Worm (Caenorhabditis elegans) whole organism, mixed stage, embryonic: Measurements from ENCODE around the gene msp-63.
A peak's percentile ranks its signal among the peaks of the same experiment; 100 is the strongest.
"Not testable (repeated sequence)": the region's sequence is repeated elsewhere in the genome, so short reads cannot be mapped to it uniquely, and the experiment has no call there.

Source experiments
- M03D4.4 ChIP-seq: sonication (generic microtip); optimal IDR thresholded peaks from 2 replicates; lab custom pipeline; 2017; ENCODE audit warnings: mild to moderate bottlenecking, missing genetic modification characterization, missing compliant biosample characterization
- bed-3 ChIP-seq: fragments of 200-800 bp; sonication (Bioruptor generic); optimal IDR thresholded peaks from 3 replicates; lab custom pipeline; 2018; ENCODE audit warnings: mild to moderate bottlenecking, missing genetic modification characterization, moderate library complexity, missing compliant biosample characterization
- blmp-1 ChIP-seq: fragments of 150-350 bp; optimal IDR thresholded peaks from 2 replicates; lab custom pipeline; 2014; ENCODE audit warnings: missing biosample characterization, missing genetic modification characterization
- ceh-43 ChIP-seq: fragments of 200-800 bp; sonication (Bioruptor generic); optimal IDR thresholded peaks from 2 replicates; lab custom pipeline; 2018; ENCODE audit warnings: mild to moderate bottlenecking, missing genetic modification characterization, moderate library complexity, missing compliant biosample characterization
- ceh-83 ChIP-seq: fragments of 200-800 bp; sonication (Bioruptor generic); optimal IDR thresholded peaks from 2 replicates; lab custom pipeline; 2018; ENCODE audit warnings: mild to moderate bottlenecking, missing genetic modification characterization, missing compliant biosample characterization
- ces-1 ChIP-seq: fragments of 150-350 bp; optimal IDR thresholded peaks from 2 replicates; lab custom pipeline; 2014; ENCODE audit warnings: missing biosample characterization, missing genetic modification reagents, missing genetic modification characterization
- cnd-1 ChIP-seq: fragments of 200-800 bp; sonication (Bioruptor generic); optimal IDR thresholded peaks from 2 replicates; lab custom pipeline; 2018; ENCODE audit warnings: mild to moderate bottlenecking, missing genetic modification characterization, missing compliant biosample characterization
- drap-1 ChIP-seq: fragments of 200-800 bp; sonication (Bioruptor generic); optimal IDR thresholded peaks from 3 replicates; lab custom pipeline; 2018; ENCODE audit warnings: mild to moderate bottlenecking, missing genetic modification characterization, missing compliant biosample characterization
- elt-3 ChIP-seq: fragments of 150-350 bp; optimal IDR thresholded peaks from 2 replicates; lab custom pipeline; 2014; ENCODE audit warnings: missing biosample characterization, missing genetic modification characterization
- flh-1 ChIP-seq: fragments of 200-800 bp; sonication (Bioruptor generic); optimal IDR thresholded peaks from 2 replicates; lab custom pipeline; 2018; ENCODE audit warnings: mild to moderate bottlenecking, missing genetic modification characterization, moderate library complexity, missing compliant biosample characterization
- ham-2 ChIP-seq: fragments of 200-800 bp; sonication (Bioruptor generic); optimal IDR thresholded peaks from 2 replicates; lab custom pipeline; 2018; ENCODE audit warnings: mild to moderate bottlenecking, missing genetic modification characterization, missing compliant biosample characterization
- hlh-1 ChIP-seq: fragments of 150-350 bp; optimal IDR thresholded peaks from 2 replicates; lab custom pipeline; 2014; ENCODE audit warnings: missing biosample characterization, missing genetic modification reagents, missing genetic modification characterization
- lin-13 ChIP-seq: fragments of 150-350 bp; optimal IDR thresholded peaks from 2 replicates; lab custom pipeline; 2014; ENCODE audit warnings: missing biosample characterization, missing genetic modification characterization
- lin-32 ChIP-seq: fragments of 200-800 bp; sonication (Bioruptor generic); optimal IDR thresholded peaks from 2 replicates; lab custom pipeline; 2018; ENCODE audit warnings: mild to moderate bottlenecking, missing genetic modification characterization, missing compliant biosample characterization
- mep-1 ChIP-seq: fragments of 150-350 bp; optimal IDR thresholded peaks from 2 replicates; lab custom pipeline; 2017; ENCODE audit warnings: missing biosample characterization, missing genetic modification reagents, missing genetic modification characterization, inconsistent platforms
- mls-2 ChIP-seq: sonication (generic microtip); optimal IDR thresholded peaks from 2 replicates; lab custom pipeline; 2016; ENCODE audit warnings: mild to moderate bottlenecking, missing genetic modification characterization, moderate library complexity, missing compliant biosample characterization
- nhr-12 ChIP-seq: fragments of 150-350 bp; optimal IDR thresholded peaks from 2 replicates; lab custom pipeline; 2014; ENCODE audit warnings: missing biosample characterization, missing genetic modification characterization
- nhr-237 ChIP-seq: fragments of 150-350 bp; optimal IDR thresholded peaks from 2 replicates; lab custom pipeline; 2014; ENCODE audit warnings: missing biosample characterization, missing genetic modification characterization
- nhr-28 ChIP-seq: fragments of 150-350 bp; optimal IDR thresholded peaks from 2 replicates; lab custom pipeline; 2014; ENCODE audit warnings: missing biosample characterization, missing genetic modification characterization
- nhr-76 ChIP-seq: sonication (generic microtip); optimal IDR thresholded peaks from 2 replicates; lab custom pipeline; 2017; ENCODE audit warnings: missing biosample characterization, missing genetic modification characterization
- pha-4 ChIP-seq: fragments of 150-350 bp; optimal IDR thresholded peaks from 2 replicates; lab custom pipeline; 2018; ENCODE audit warnings: missing biosample characterization, missing genetic modification reagents, missing genetic modification characterization
- sem-2 ChIP-seq: fragments of 200-800 bp; sonication (Bioruptor generic); optimal IDR thresholded peaks from 2 replicates; lab custom pipeline; 2018; ENCODE audit warnings: mild to moderate bottlenecking, missing genetic modification characterization, missing compliant biosample characterization
- sptf-1 ChIP-seq: sonication (generic microtip); optimal IDR thresholded peaks from 2 replicates; lab custom pipeline; 2017; ENCODE audit warnings: mild to moderate bottlenecking, missing genetic modification characterization, moderate library complexity, missing compliant biosample characterization
- tbx-8 ChIP-seq: fragments of 200-800 bp; sonication (Bioruptor generic); optimal IDR thresholded peaks from 2 replicates; lab custom pipeline; 2018; ENCODE audit warnings: mild to moderate bottlenecking, missing genetic modification characterization, moderate library complexity, missing compliant biosample characterization
- unc-120 ChIP-seq: sonication (generic microtip); optimal IDR thresholded peaks from 2 replicates; lab custom pipeline; 2017; ENCODE audit warnings: missing genetic modification characterization, missing compliant biosample characterization; ENCODE audit not compliant: poor library complexity, severe bottlenecking
- unc-39 ChIP-seq: fragments of 150-350 bp; optimal IDR thresholded peaks from 2 replicates; lab custom pipeline; 2014; ENCODE audit warnings: missing biosample characterization, missing genetic modification characterization
- unc-62 ChIP-seq: fragments of 150-350 bp; optimal IDR thresholded peaks from 2 replicates; lab custom pipeline; 2014; ENCODE audit warnings: missing biosample characterization, missing genetic modification reagents, missing genetic modification characterization
- ztf-11 ChIP-seq: fragments of 150-350 bp; optimal IDR thresholded peaks from 2 replicates; lab custom pipeline; 2014; ENCODE audit warnings: missing biosample characterization, missing genetic modification characterization

The msp-63 gene

ce11 chrII:5820282-5820762 lies 23.1 kb upstream of the msp-63 start, which contains the start of gene ehs-1:
TSS of gene ehs-1 (plus strand) at chrII:5820712.
- no peak for TF ChIP-seq lin-13 (tag; lab: Kevin White, UChicago)
- TF ChIP-seq nhr-12 (tag; lab: Kevin White, UChicago): no peak
- TF ChIP-seq nhr-237 (tag; lab: Kevin White, UChicago): no peak
- no peak for TF ChIP-seq mls-2 (tag; lab: Kevin White, UChicago)
- no peak for TF ChIP-seq ceh-83
- peak; percentile 5 for TF ChIP-seq unc-62 (GFP tag; lab: Kevin White, UChicago)
- no peak for TF ChIP-seq nhr-76 (tag; lab: Kevin White, UChicago)
- TF ChIP-seq drap-1 (GFP tag; lab: Kevin White, UChicago): no peak
- no peak for TF ChIP-seq unc-39
- no peak for TF ChIP-seq ceh-43
- no peak for TF ChIP-seq hlh-1 (tag; lab: Kevin White, UChicago)
- TF ChIP-seq tbx-8: no peak
- peak; percentile 8 for TF ChIP-seq ces-1 (GFP tag; lab: Kevin White, UChicago)

ce11 chrII:5819655-5820054 lies 22.4 kb upstream of the msp-63 start:
- TF ChIP-seq mep-1 (tag; lab: Kevin White, UChicago) (no peak), sptf-1 (no peak), ceh-83 (no peak), elt-3 (no peak), bed-3 (no peak), flh-1 (no peak), cnd-1 (tag; lab: Kevin White, UChicago) (no peak), lin-32 (GFP tag; lab: Kevin White, UChicago) (no peak), unc-62 (GFP tag; lab: Kevin White, UChicago) (no peak), ces-1 (GFP tag; lab: Kevin White, UChicago) (no peak), lin-13 (tag; lab: Kevin White, UChicago) (no peak), nhr-237 (tag; lab: Kevin White, UChicago) (no peak), nhr-76 (tag; lab: Kevin White, UChicago) (no peak), ham-2 (no peak)

- TF ChIP-seq nhr-12 (tag; lab: Kevin White, UChicago) (no peak), mep-1 (tag; lab: Kevin White, UChicago) (no peak), elt-3 (no peak), unc-62 (GFP tag; lab: Kevin White, UChicago) (no peak)
These were observed 21.1 kb upstream of the msp-63 start, which contains the start of gene ZK1248.4 for ce11 chrII:5818298-5818697. TSS of gene ZK1248.4 (plus strand) at chrII:5818598.

- TF ChIP-seq ceh-43 (no peak), bed-3 (no peak), sem-2 (no peak), unc-39 (no peak), lin-32 (GFP tag; lab: Kevin White, UChicago) (no peak), M03D4.4 (tag; lab: Kevin White, UChicago) (no peak), mls-2 (tag; lab: Kevin White, UChicago) (no peak), blmp-1 (no peak), pha-4 (tag; lab: Kevin White, UChicago) (no peak), nhr-28 (tag; lab: Kevin White, UChicago) (no peak), ceh-83 (no peak), elt-3 (no peak), ztf-11 (tag; lab: Kevin White, UChicago) (no peak), nhr-237 (tag; lab: Kevin White, UChicago) (no peak), nhr-76 (tag; lab: Kevin White, UChicago) (no peak)
These were observed 19.1 kb upstream of the msp-63 start, which contains the start of gene ZK1248.20 for ce11 chrII:5816346-5816745. TSS of gene ZK1248.20 (plus strand) at chrII:5816646.

ce11 chrII:5815382-5815781 lies 18.1 kb upstream of the msp-63 start, which contains the start of gene wago-5:
TSS of gene wago-5 (minus strand) at chrII:5815482.
- not testable (repeated sequence) for TF ChIP-seq nhr-76 (tag; lab: Kevin White, UChicago); lin-32 (GFP tag; lab: Kevin White, UChicago); ces-1 (GFP tag; lab: Kevin White, UChicago)

ce11 chrII:5810230-5810629 lies 13.0 kb upstream of the msp-63 start, which contains the start of the genes msp-64 and ZK1248.5:
TSS of gene msp-64 (minus strand) at chrII:5810330.
TSS of gene ZK1248.5 (plus strand) at chrII:5810514.
- no peak for TF ChIP-seq ces-1 (GFP tag; lab: Kevin White, UChicago)
- no peak for TF ChIP-seq unc-62 (GFP tag; lab: Kevin White, UChicago)
- TF ChIP-seq bed-3: no peak
- TF ChIP-seq unc-120: no peak
- no peak for TF ChIP-seq pha-4 (tag; lab: Kevin White, UChicago)
- no peak for TF ChIP-seq nhr-12 (tag; lab: Kevin White, UChicago)
